Worm (Caenorhabditis elegans): ENCODE measurements around the gene ttr-49.

ttr-49 gene

DNA sequence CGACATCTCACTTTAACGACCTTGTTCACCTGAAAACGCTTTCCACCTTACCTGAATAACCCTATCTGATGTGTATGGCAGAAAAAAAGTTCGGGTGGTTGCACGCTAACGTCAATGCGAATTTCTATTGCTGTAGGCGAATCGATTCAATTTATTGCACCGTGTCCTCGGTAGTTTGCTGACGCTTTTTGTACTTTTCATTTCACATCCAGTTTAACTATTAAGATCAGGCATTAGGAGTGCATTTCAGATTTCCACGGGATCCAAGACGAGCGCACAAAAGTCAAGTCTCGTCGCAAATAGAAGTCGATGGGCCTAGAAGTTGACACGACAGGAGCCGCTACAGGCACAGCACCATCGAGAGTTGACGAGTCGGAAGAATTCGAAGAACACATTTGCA lies 14.0 kb downstream of the ttr-49 start:
- TF ChIP-seq grh-1 (GFP tag; IDR thresholded peaks at IDR 0.05) (peak; percentile 23; the same call in 1 of the 2 replicates), nhr-19 (GFP tag; conservative IDR thresholded peaks at IDR 0.05) (peak; percentile 16)

DNA sequence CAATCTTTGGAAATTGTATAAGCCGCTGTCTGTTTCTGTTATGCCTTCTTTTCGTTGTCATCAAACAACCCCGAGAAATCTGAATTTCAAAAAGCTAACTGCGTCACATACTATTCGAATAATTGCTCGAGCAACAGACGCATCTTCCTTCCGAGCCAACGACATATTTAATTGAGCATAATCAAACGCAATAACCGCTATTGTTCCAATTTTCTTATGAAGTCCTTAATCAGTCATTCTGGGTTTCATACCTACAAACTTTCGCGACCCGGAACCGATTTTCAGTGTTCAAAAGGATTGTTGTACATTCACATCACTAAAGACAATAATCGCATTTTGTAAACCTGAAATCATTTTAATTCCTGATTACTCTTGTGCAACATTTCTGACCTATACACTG lies 14.5 kb downstream of the ttr-49 start:
- peak; percentile 37; the same call in 1 of the 2 replicates for TF ChIP-seq grh-1 (GFP tag; IDR thresholded peaks at IDR 0.05)

DNA sequence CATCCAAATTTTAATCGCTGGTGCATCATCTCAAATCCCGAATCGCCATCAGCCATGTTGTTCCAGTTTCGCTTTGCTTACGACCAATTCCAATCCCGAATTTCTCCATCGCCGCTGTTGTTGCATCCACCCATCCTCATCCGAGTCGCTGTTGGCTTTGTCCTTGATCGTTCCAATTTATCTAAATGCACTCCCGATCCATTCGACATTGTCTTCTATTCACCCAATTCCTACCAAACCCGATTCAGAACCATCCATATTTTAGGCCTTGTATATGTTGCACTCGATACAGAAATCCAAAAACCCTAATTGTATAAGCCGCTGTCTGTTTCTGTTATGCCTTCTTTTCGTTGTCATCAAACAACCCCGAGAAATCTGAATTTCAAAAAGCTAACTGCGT lies 16.0 kb downstream of the ttr-49 start:
- TF ChIP-seq nhr-19 (GFP tag; conservative IDR thresholded peaks at IDR 0.05) (peak; percentile 24; the same call in 1 of the 2 replicates), aha-1 (tag; optimal IDR thresholded peaks at IDR 0.05) (no peak), skn-1 (tag; optimal IDR thresholded peaks at IDR 0.05) (no peak), nhr-71 (tag; optimal IDR thresholded peaks at IDR 0.05) (peak; percentile 23), irx-1 (tag; optimal IDR thresholded peaks at IDR 0.05) (no peak), rnt-1 (tag; optimal IDR thresholded peaks at IDR 0.05) (peak; percentile 20), nhr-20 (tag; optimal IDR thresholded peaks at IDR 0.05) (no peak), nhr-90 (tag; optimal IDR thresholded peaks at IDR 0.05; ENCODE audit: poor library complexity) (no peak), sup-37 (GFP tag; optimal IDR thresholded peaks at IDR 0.05) (no peak), efl-1 (optimal IDR thresholded peaks at IDR 0.05) (no peak), efl-1 (GFP tag; optimal IDR thresholded peaks at IDR 0.05 in 1 of 2) (no peak), unc-86 (tag; optimal IDR thresholded peaks at IDR 0.05) (peak; percentile 3), lin-39 (tag; optimal IDR thresholded peaks at IDR 0.05) (no peak), grh-1 (GFP tag; IDR thresholded peaks at IDR 0.05) (peak; percentile 56), ceh-63 (GFP tag; optimal IDR thresholded peaks at IDR 0.05) (peak; percentile 23), lin-13 (GFP tag; optimal IDR thresholded peaks at IDR 0.05) (no peak), egl-27 (tag; optimal IDR thresholded peaks at IDR 0.05) (no peak), C16A3.4 (tag; optimal IDR thresholded peaks at IDR 0.05) (peak; percentile 9), unc-130 (tag; optimal IDR thresholded peaks at IDR 0.05) (no peak)

DNA sequence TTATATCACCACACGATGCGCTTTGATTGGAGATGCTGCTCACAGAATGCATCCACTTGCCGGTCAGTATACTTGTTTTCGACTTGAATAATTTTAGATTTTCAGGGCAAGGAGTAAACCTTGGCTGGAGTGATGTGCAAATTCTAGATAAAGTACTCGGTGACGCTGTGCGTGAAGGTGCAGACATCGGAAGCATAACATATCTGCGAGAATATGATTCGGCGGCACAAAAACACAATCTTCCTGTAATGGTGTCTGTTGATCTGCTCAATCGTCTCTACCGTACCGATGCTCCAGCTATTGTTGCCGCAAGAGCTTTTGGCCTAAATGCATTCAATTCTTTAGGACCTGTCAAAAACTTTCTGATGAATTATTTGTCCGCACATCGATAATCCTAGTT lies 17.9 kb downstream of the ttr-49 start:
- no peak for TF ChIP-seq ets-5 (GFP tag; IDR thresholded peaks at IDR 0.05)
- TF ChIP-seq mef-2 (tag; optimal IDR thresholded peaks at IDR 0.05): no peak
- TF ChIP-seq fkh-8 (tag; optimal IDR thresholded peaks at IDR 0.05): peak; percentile 27
- no peak for TF ChIP-seq swsn-7 (tag; optimal IDR thresholded peaks at IDR 0.05)
- TF ChIP-seq sup-37 (GFP tag; optimal IDR thresholded peaks at IDR 0.05): no peak
- peak; percentile 86 for TF ChIP-seq ama-1 (optimal IDR thresholded peaks at IDR 0.05)
- TF ChIP-seq zag-1 (tag; optimal IDR thresholded peaks at IDR 0.05): no peak
- no peak for TF ChIP-seq hlh-4 (tag; optimal IDR thresholded peaks at IDR 0.05)
- no peak for TF ChIP-seq zip-4 (GFP tag; optimal IDR thresholded peaks at IDR 0.05)
- TF ChIP-seq lir-3 (tag; optimal IDR thresholded peaks at IDR 0.05; ENCODE audit: poor library complexity): no peak
- TF ChIP-seq tlp-1 (tag; optimal IDR thresholded peaks at IDR 0.05): no peak
- TF ChIP-seq nhr-77 (tag; optimal IDR thresholded peaks at IDR 0.05): no peak
- no peak for TF ChIP-seq hlh-17 (GFP tag; optimal IDR thresholded peaks at IDR 0.05; ENCODE audit: borderline replicate concordance)
- no peak for TF ChIP-seq C34B4.2 (tag; optimal IDR thresholded peaks at IDR 0.05)
- TF ChIP-seq nhr-47 (tag; optimal IDR thresholded peaks at IDR 0.05): peak; percentile 63
- no peak for TF ChIP-seq lsy-2 (tag; optimal IDR thresholded peaks at IDR 0.05)
- no peak for TF ChIP-seq unc-30 (tag; optimal IDR thresholded peaks at IDR 0.05)
- no peak for TF ChIP-seq nhr-20 (tag; optimal IDR thresholded peaks at IDR 0.05)
- TF ChIP-seq nhr-237 (tag; optimal IDR thresholded peaks at IDR 0.05): no peak
- TF ChIP-seq nhr-71 (tag; optimal IDR thresholded peaks at IDR 0.05): no peak
- TF ChIP-seq grh-1 (GFP tag; IDR thresholded peaks at IDR 0.05): no peak
- TF ChIP-seq tbx-2 (tag; optimal IDR thresholded peaks at IDR 0.05): no peak
- TF ChIP-seq efl-1 (optimal IDR thresholded peaks at IDR 0.05): peak; percentile 14 to 22
- peak in 1 of 2 experiments; percentile 0 for TF ChIP-seq efl-1 (GFP tag; optimal IDR thresholded peaks at IDR 0.05 in 1 of 2)
- TF ChIP-seq nhr-11 (tag; optimal IDR thresholded peaks at IDR 0.05): no peak
- no peak for TF ChIP-seq aly-2 (tag; optimal IDR thresholded peaks at IDR 0.05)
- no peak for TF ChIP-seq ceh-82 (tag; optimal IDR thresholded peaks at IDR 0.05)
- TF ChIP-seq ceh-63 (GFP tag; optimal IDR thresholded peaks at IDR 0.05): no peak
- TF ChIP-seq egl-27 (tag; optimal IDR thresholded peaks at IDR 0.05): no peak
- TF ChIP-seq ztf-11 (tag; optimal IDR thresholded peaks at IDR 0.05): no peak
- TF ChIP-seq aha-1 (tag; optimal IDR thresholded peaks at IDR 0.05): no peak
- TF ChIP-seq ztf-4 (tag; optimal IDR thresholded peaks at IDR 0.05): peak; percentile 15
- no peak for TF ChIP-seq isw-1 (GFP tag; IDR thresholded peaks at IDR 0.05)
- TF ChIP-seq mdl-1 (tag; optimal IDR thresholded peaks at IDR 0.05): no peak
- TF ChIP-seq lin-14 (GFP tag; optimal IDR thresholded peaks at IDR 0.05): no peak
- TF ChIP-seq pag-3 (tag; optimal IDR thresholded peaks at IDR 0.05; ENCODE audit: borderline replicate concordance, insufficient read depth): no peak

Data from whole organism, L1 larva.